Fruit fly (Drosophila melanogaster): ENCODE results near the gene mRpL45.
A peak's percentile ranks its signal among the peaks of the same experiment; 100 is the strongest.

The mRpL45 gene

dm6 chr3R:22625514-22626333, 7.4 kb downstream of the mRpL45 start (continued):
- TF ChIP-seq ase (GFP tag; IDR thresholded peaks at IDR 0.05) (no peak), otp (GFP tag; IDR thresholded peaks at IDR 0.05) (0 out of 3 replicates have a peak, but pooled peaks have one; percentile 16), CG7963 (GFP tag; IDR thresholded peaks at IDR 0.05; ENCODE audit: partially characterized antibody) (no peak), cato (GFP tag; optimal IDR thresholded peaks at IDR 0.05; ENCODE audit: borderline replicate concordance) (peak; percentile 30), CG1233 (GFP tag; optimal IDR thresholded peaks at IDR 0.05) (peak; percentile 12), Trl (optimal IDR thresholded peaks at IDR 0.05) (no peak), Trl (GFP tag; optimal IDR thresholded peaks at IDR 0.05) (no peak), pita (GFP tag; optimal IDR thresholded peaks at IDR 0.05) (no peak), Xbp1 (GFP tag; optimal IDR thresholded peaks at IDR 0.05) (peak; percentile 26), Side (GFP tag; optimal IDR thresholded peaks at IDR 0.05) (no peak), CG8359 (GFP tag; optimal IDR thresholded peaks at IDR 0.05; ENCODE audit: borderline replicate concordance) (no peak), zfh1 (GFP tag; IDR thresholded peaks at IDR 0.05) (0 out of 3 replicates have a peak, but pooled peaks have one; percentile 3), Antp (GFP tag; optimal IDR thresholded peaks at IDR 0.05) (no peak), HLHmδ (GFP tag; optimal IDR thresholded peaks at IDR 0.05) (no peak), Meics (GFP tag; optimal IDR thresholded peaks at IDR 0.05) (peak; percentile 52), CG4730 (GFP tag; IDR thresholded peaks at IDR 0.05) (no peak), tup (GFP tag; optimal IDR thresholded peaks at IDR 0.05) (no peak), Mes4 (GFP tag; optimal IDR thresholded peaks at IDR 0.05) (no peak), fd102C (GFP tag; optimal IDR thresholded peaks at IDR 0.05) (no peak), CG17568 (GFP tag; optimal IDR thresholded peaks at IDR 0.05) (no peak), CG9932 (GFP tag; IDR thresholded peaks at IDR 0.05) (no peak), CG17612 (GFP tag; IDR thresholded peaks at IDR 0.05) (no peak), CG6813 (GFP tag; optimal IDR thresholded peaks at IDR 0.05) (peak; percentile 8), CG1647 (GFP tag; optimal IDR thresholded peaks at IDR 0.05) (no peak), ken (GFP tag; IDR thresholded peaks at IDR 0.05) (no peak), zen (tag; optimal IDR thresholded peaks at IDR 0.05) (no peak), TFAM (GFP tag; optimal IDR thresholded peaks at IDR 0.05) (no peak), p53 (GFP tag; optimal IDR thresholded peaks at IDR 0.05) (no peak), CG10565 (GFP tag; optimal IDR thresholded peaks at IDR 0.05) (no peak), Opbp (GFP tag; IDR thresholded peaks at IDR 0.05; ENCODE audit: partially characterized antibody) (no peak), CG12071 (GFP tag; optimal IDR thresholded peaks at IDR 0.05) (no peak), Med (GFP tag) (peak; percentile 62), ara (GFP tag; IDR thresholded peaks at IDR 0.05) (no peak), H2.0 (GFP tag; IDR thresholded peaks at IDR 0.05) (no peak), ato (GFP tag; IDR thresholded peaks at IDR 0.05; ENCODE audit: partially characterized antibody) (no peak), CG7928 (GFP tag; optimal IDR thresholded peaks at IDR 0.05) (no peak), cwo (GFP tag; optimal IDR thresholded peaks at IDR 0.05) (no peak), Tbp (GFP tag; optimal IDR thresholded peaks at IDR 0.05) (no peak), CG2199 (GFP tag; IDR thresholded peaks at IDR 0.05) (peak; percentile 72; the same call in 2 of the 3 replicates), br (optimal IDR thresholded peaks at IDR 0.05) (no peak), CG10366 (GFP tag; IDR thresholded peaks at IDR 0.05) (no peak), CG10543 (GFP tag; optimal IDR thresholded peaks at IDR 0.05) (no peak), insv (GFP tag; optimal IDR thresholded peaks at IDR 0.05) (no peak), Doc2 (GFP tag; IDR thresholded peaks at IDR 0.05) (no peak), Hr51 (GFP tag; optimal IDR thresholded peaks at IDR 0.05) (peak in 1 of 2 experiments; percentile 47), da (GFP tag; optimal IDR thresholded peaks at IDR 0.05) (no peak), Drgx (GFP tag; IDR thresholded peaks at IDR 0.05) (no peak), Taf1 (GFP tag; IDR thresholded peaks at IDR 0.05) (no peak), disco-r (GFP tag; optimal IDR thresholded peaks at IDR 0.05) (no peak), CG6765 (GFP tag; optimal IDR thresholded peaks at IDR 0.05) (no peak)
